Fruit fly (Drosophila melanogaster) whole organism, pupa: ENCODE measurements around the gene Best1.

Experiments
- CG10348 ChIP-seq: fragments of 200-800 bp; sonication (Bioruptor generic); IDR thresholded peaks from 2 replicates; pipeline ENCODE4 v1.3.6; 2022; ENCODE audit warnings: missing biosample characterization, missing genetic modification characterization
- CG12605 ChIP-seq: fragments of 200-800 bp; sonication (Bioruptor generic); IDR thresholded peaks from 2 replicates; pipeline ENCODE4 v1.3.6; 2022; ENCODE audit warnings: missing biosample characterization, missing genetic modification characterization
- CG13204 ChIP-seq: fragments of 200-800 bp; sonication (Bioruptor generic); optimal IDR thresholded peaks from 2 replicates; lab custom pipeline; 2018; ENCODE audit warnings: missing biosample characterization, mild to moderate bottlenecking, missing genetic modification characterization, moderate library complexity
- CG14655 ChIP-seq: fragments of 200-800 bp; sonication (Bioruptor generic); optimal IDR thresholded peaks from 3 replicates; lab custom pipeline; 2017; ENCODE audit warnings: mild to moderate bottlenecking, missing biosample characterization, missing genetic modification reagents, missing genetic modification characterization
- CG15710 ChIP-seq: fragments of 200-800 bp; sonication (Bioruptor generic); optimal IDR thresholded peaks from 2 replicates; lab custom pipeline; 2018; ENCODE audit warnings: missing biosample characterization, mild to moderate bottlenecking, missing genetic modification characterization, moderate library complexity
- CG17806 ChIP-seq: fragments of 200-800 bp; sonication (Bioruptor generic); optimal IDR thresholded peaks from 2 replicates; lab custom pipeline; 2018; ENCODE audit warnings: missing biosample characterization, mild to moderate bottlenecking, missing genetic modification characterization, moderate library complexity
- CG32121 ChIP-seq: fragments of 200-800 bp; sonication (Bioruptor generic); IDR thresholded peaks from 2 replicates; pipeline ENCODE4 v1.3.6; 2022; ENCODE audit warnings: missing biosample characterization, missing genetic modification characterization
- CG34367 ChIP-seq: fragments of 200-800 bp; sonication (Bioruptor generic); optimal IDR thresholded peaks from 2 replicates; lab custom pipeline; 2018; ENCODE audit warnings: missing biosample characterization, mild to moderate bottlenecking, missing genetic modification characterization
- CG4496 ChIP-seq: fragments of 200-800 bp; sonication (Bioruptor generic); IDR thresholded peaks from 3 replicates; pipeline ENCODE4 v1.3.6; 2022; ENCODE audit warnings: missing biosample characterization, missing genetic modification characterization
- CG8159 ChIP-seq: fragments of 200-800 bp; sonication (Bioruptor generic); optimal IDR thresholded peaks from 3 replicates; lab custom pipeline; 2018; ENCODE audit warnings: missing biosample characterization, mild to moderate bottlenecking, missing genetic modification characterization, moderate library complexity
- CG8301 ChIP-seq: fragments of 200-800 bp; sonication (Bioruptor generic); optimal IDR thresholded peaks from 2 replicates; lab custom pipeline; 2018; ENCODE audit warnings: missing biosample characterization, mild to moderate bottlenecking, missing genetic modification characterization
- CG9948 ChIP-seq: fragments of 200-800 bp; sonication (Bioruptor generic); optimal IDR thresholded peaks from 2 replicates; lab custom pipeline; 2018; ENCODE audit warnings: missing biosample characterization, mild to moderate bottlenecking, missing genetic modification characterization, moderate library complexity
- D1 ChIP-seq: fragments of 200-800 bp; sonication (Bioruptor generic); optimal IDR thresholded peaks from 2 replicates; lab custom pipeline; 2018; ENCODE audit warnings: missing biosample characterization, mild to moderate bottlenecking, missing genetic modification characterization, moderate library complexity
- EcR ChIP-seq: fragments of 200-800 bp; sonication (Bioruptor generic); optimal IDR thresholded peaks from 3 replicates; lab custom pipeline; 2019; ENCODE audit warnings: missing biosample characterization, missing genetic modification characterization, mild to moderate bottlenecking, moderate library complexity, missing genetic modification reagents
- Ets98B ChIP-seq: fragments of 200-800 bp; sonication (Bioruptor generic); IDR thresholded peaks from 2 replicates; pipeline ENCODE4 v1.3.6; 2022; ENCODE audit warnings: missing biosample characterization, missing genetic modification characterization
- Pif1A ChIP-seq: fragments of 200-800 bp; sonication (Bioruptor generic); optimal IDR thresholded peaks from 3 replicates; lab custom pipeline; 2016; ENCODE audit warnings: missing biosample characterization, missing genetic modification characterization
- Pif1B ChIP-seq: fragments of 200-800 bp; sonication (Bioruptor generic); optimal IDR thresholded peaks from 3 replicates; lab custom pipeline; 2016; ENCODE audit warnings: missing biosample characterization, missing genetic modification characterization
- Snoo ChIP-seq: fragments of 200-800 bp; sonication (Bioruptor generic); optimal IDR thresholded peaks from 3 replicates; lab custom pipeline; 2017; ENCODE audit warnings: missing biosample characterization, mild to moderate bottlenecking, missing genetic modification characterization, inconsistent platforms
- fd96Ca ChIP-seq: fragments of 200-800 bp; sonication (Bioruptor generic); IDR thresholded peaks from 3 replicates; pipeline ENCODE4 v1.3.6; 2022; ENCODE audit warnings: missing biosample characterization, missing genetic modification characterization
- gl ChIP-seq: fragments of 200-800 bp; sonication (Bioruptor generic); optimal IDR thresholded peaks from 2 replicates; lab custom pipeline; 2018; ENCODE audit warnings: missing biosample characterization, mild to moderate bottlenecking, missing genetic modification characterization
- rn ChIP-seq: fragments of 200-800 bp; sonication (Bioruptor generic); IDR thresholded peaks from 2 replicates; pipeline ENCODE4 v1.3.6; 2022; ENCODE audit warnings: missing biosample characterization, missing genetic modification characterization

The Best1 gene

DNA sequence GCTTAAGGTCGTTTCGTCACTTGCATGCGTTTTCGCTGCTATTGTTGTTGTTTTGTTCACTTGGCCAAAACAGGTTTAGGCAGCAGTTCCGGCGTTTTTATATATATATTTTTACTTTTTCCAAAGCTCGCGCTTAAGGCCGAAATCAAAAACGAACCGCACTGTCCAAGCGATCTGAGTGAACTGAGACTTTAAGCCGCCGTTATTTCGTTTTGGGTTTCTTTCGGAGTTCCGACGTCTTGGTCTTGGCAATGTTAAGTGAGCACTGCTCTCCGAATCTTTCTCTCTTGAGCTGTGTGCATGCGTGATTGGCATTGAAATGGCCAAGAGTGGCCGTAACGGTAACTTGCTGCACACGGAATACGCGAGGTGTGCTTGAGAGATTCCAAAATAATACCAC is 44.8 kb downstream of the Best1 start, which contains the start of gene knk:
TSS of gene knk (minus strand) at position 188 of the 400 bp plus-strand sequence.
- TF ChIP-seq CG12605 (GFP tag; lab: Robert Waterston, UW) (no peak), Ets98B (peak; percentile 63; the same call in 1 of the 2 replicates), D1 (tag; lab: Kevin White, UChicago) (no peak), Pif1B (GFP tag; lab: Kevin White, UChicago) (peak; percentile 50), CG9948 (tag; lab: Kevin White, UChicago) (no peak), CG13204 (no peak), EcR (GFP tag; lab: Kevin White, UChicago) (peak; percentile 41), CG15710 (tag; lab: Kevin White, UChicago) (no peak), CG8159 (tag; lab: Kevin White, UChicago) (no peak), CG4496 (0 out of 3 replicates have a peak, but pooled peaks have one; percentile 41), CG17806 (tag; lab: Kevin White, UChicago) (no peak), Pif1A (GFP tag; lab: Kevin White, UChicago) (no peak), CG8301 (no peak), CG32121 (0 out of 2 replicates have a peak, but pooled peaks have one; percentile 13), fd96Ca (GFP tag; lab: Robert Waterston, UW) (peak; percentile 25; the same call in 1 of the 3 replicates), CG10348 (GFP tag; lab: Robert Waterston, UW) (no peak), CG14655 (GFP tag; lab: Kevin White, UChicago) (no peak), gl (tag; lab: Kevin White, UChicago) (peak; percentile 11)
- TF ChIP-seq, all 21 proteins: peak for 7

DNA sequence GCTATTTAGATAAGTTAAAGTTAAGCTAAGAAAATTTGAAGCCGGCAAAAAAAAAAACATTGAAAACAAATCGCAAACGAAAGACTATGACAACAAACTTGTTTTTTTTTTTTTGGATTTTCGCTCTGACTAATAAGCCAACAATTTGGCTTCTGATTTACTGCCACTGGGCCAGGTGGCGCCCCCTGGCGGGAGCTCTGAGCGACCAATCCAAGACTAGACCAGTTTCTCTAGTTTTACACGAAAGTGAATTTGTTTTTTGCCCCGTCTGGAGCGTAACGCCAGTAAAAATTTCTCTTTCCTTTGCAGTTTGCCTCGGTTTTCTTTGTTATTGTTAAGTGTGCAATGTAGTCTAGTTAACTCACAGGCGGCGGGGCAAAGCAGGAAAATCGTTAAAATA is 45.5 kb downstream of the Best1 start:
- TF ChIP-seq CG13204 (no peak), Pif1B (GFP tag; lab: Kevin White, UChicago) (no peak), CG8159 (tag; lab: Kevin White, UChicago) (no peak), CG8301 (peak; percentile 45), gl (tag; lab: Kevin White, UChicago) (no peak), fd96Ca (GFP tag; lab: Robert Waterston, UW) (0 out of 3 replicates have a peak, but pooled peaks have one; percentile 29), Ets98B (peak; percentile 42; the same call in 1 of the 2 replicates), CG4496 (peak; percentile 41; the same call in 1 of the 3 replicates), CG14655 (GFP tag; lab: Kevin White, UChicago) (peak; percentile 52), EcR (GFP tag; lab: Kevin White, UChicago) (no peak), CG15710 (tag; lab: Kevin White, UChicago) (no peak), CG17806 (tag; lab: Kevin White, UChicago) (no peak), D1 (tag; lab: Kevin White, UChicago) (no peak)
- TF ChIP-seq, all 21 proteins: peak for 5

DNA sequence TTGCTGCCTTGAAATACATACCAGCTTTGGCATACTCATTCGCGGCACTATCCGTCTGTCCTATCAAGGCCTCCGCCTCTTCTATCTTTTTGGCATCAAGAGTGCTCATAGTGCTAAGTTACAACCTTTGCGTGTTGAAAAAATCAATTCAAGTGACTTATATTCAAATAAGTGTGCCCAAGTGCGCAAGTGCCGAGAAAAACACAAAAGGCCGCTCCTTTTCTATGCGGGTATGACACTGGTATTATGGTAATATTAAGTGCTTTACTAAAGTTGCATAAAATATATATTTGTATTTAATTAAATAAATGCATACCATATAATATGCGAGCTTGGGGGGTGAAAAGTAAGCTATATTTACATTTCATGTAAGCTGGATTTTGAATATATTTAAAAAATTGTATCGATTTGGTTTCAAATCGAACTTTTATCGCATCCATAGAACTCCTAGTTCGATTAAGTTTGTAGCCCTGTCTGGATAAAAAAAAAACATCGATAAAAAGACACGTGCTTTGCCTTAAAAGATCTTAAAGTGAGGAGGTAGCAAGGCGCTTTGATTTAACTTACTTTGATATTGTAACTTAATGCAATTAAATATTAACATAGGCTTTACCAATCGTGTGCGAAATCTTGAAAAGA is 48.9 kb downstream of the Best1 start, which contains the start of the genes gammaSnap2 and ATPsynepsilonL:
TSS of gene gammaSnap2 (minus strand) at position 135 of the 639 bp plus-strand sequence.
TSS of gene ATPsynepsilonL (plus strand) at position 508 of the 639 bp plus-strand sequence.
- TF ChIP-seq Pif1A (GFP tag; lab: Kevin White, UChicago) (no peak), CG17806 (tag; lab: Kevin White, UChicago) (peak; percentile 18)

DNA sequence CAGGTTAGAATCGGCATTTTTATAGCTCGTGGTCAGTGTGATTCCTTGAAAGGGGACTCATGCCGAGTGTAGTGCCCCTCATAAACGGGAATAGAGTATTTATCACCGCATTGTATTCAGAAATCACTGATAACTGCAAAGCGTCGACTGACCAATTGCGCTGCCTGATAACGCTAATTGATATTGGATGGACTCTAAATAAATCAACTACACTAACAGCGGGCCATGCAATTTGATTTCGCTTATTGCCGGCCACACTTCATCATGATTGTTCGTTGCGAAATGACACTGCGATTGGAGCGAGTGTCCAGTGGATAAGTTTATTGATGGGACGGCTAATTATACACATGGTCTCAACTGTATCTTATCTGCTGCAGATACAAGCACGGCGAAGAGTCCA is 50.7 kb downstream of the Best1 start:
- TF ChIP-seq CG4496 = no peak
- TF ChIP-seq CG10348 (GFP tag; lab: Robert Waterston, UW) = no peak
- no peak for TF ChIP-seq rn (GFP tag; lab: Robert Waterston, UW)
- no peak for TF ChIP-seq CG34367
- TF ChIP-seq CG8159 (tag; lab: Kevin White, UChicago) = no peak

DNA sequence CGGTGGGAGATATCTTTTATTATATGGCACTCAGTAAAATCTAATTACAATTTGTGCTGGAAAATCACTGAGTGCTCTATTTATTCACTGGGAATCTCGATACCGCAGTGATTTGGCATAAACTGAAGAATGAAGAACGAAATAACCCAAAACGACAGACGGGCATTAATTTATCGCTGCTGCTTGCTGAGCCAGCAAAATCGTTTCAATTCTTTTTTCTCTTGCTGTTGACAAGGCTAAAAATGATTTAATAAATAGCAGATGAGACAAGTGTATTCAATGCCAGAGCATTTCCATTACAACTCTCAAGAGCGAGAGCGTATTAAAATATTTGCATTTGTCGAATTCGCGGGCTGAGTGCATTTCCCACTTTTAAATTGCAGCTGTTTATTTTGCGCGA is 54.5 kb downstream of the Best1 start:
- TF ChIP-seq CG14655 (GFP tag; lab: Kevin White, UChicago) (no peak), fd96Ca (GFP tag; lab: Robert Waterston, UW) (no peak), rn (GFP tag; lab: Robert Waterston, UW) (no peak), Pif1B (GFP tag; lab: Kevin White, UChicago) (no peak), gl (tag; lab: Kevin White, UChicago) (no peak), CG9948 (tag; lab: Kevin White, UChicago) (no peak), CG34367 (no peak), CG12605 (GFP tag; lab: Robert Waterston, UW) (no peak), CG32121 (no peak), CG4496 (no peak), CG10348 (GFP tag; lab: Robert Waterston, UW) (no peak), Snoo (tag; lab: Kevin White, UChicago) (no peak), CG8159 (tag; lab: Kevin White, UChicago) (no peak), CG15710 (tag; lab: Kevin White, UChicago) (no peak), Pif1A (GFP tag; lab: Kevin White, UChicago) (no peak), D1 (tag; lab: Kevin White, UChicago) (no peak), CG8301 (no peak), EcR (GFP tag; lab: Kevin White, UChicago) (no peak), CG13204 (no peak)

DNA sequence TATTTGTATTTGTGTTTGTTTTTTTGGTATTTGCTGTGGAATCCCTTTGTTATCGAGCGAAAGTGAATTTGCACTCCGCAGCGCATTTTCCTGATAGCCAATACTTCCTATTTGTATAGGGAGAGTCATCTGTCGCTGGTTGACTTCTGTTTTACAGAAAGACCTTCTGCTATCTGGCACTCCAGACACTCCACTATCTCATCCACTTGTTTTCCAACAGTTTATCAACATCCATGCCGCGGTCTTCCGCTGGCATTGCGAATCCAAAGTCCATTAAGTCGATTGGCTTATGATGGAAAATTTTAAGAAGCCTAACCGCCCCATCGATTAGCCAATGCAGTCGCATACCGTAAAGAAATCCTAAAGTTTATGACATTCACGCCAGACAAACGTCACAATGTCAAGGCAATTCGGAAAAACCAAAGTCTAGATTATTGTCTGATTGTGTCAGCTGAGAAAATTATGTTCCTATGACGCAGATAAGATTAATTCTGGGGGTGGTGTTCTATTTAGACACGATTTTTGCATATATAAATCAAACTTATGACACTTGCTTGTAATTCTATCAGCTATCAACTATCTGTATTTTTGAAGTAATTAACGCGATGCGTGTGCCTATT is 55.3 kb downstream of the Best1 start:
- TF ChIP-seq CG9948 (tag; lab: Kevin White, UChicago) (no peak), CG14655 (GFP tag; lab: Kevin White, UChicago) (peak; percentile 40), CG4496 (no peak; the same call in 2 of the 3 replicates), CG12605 (GFP tag; lab: Robert Waterston, UW) (no peak), CG13204 (no peak), CG32121 (no peak), D1 (tag; lab: Kevin White, UChicago) (no peak), EcR (GFP tag; lab: Kevin White, UChicago) (peak; percentile 30), Ets98B (no peak), gl (tag; lab: Kevin White, UChicago) (peak; percentile 42), Pif1B (GFP tag; lab: Kevin White, UChicago) (no peak), CG15710 (tag; lab: Kevin White, UChicago) (no peak), CG10348 (GFP tag; lab: Robert Waterston, UW) (no peak), fd96Ca (GFP tag; lab: Robert Waterston, UW) (no peak), rn (GFP tag; lab: Robert Waterston, UW) (no peak), CG17806 (tag; lab: Kevin White, UChicago) (no peak), CG8159 (tag; lab: Kevin White, UChicago) (peak; percentile 13), CG8301 (no peak), Snoo (tag; lab: Kevin White, UChicago) (no peak), CG34367 (no peak), Pif1A (GFP tag; lab: Kevin White, UChicago) (peak; percentile 24)
